Worm (Caenorhabditis elegans): ENCODE data around the gene klp-18.
A peak's percentile ranks its signal among the peaks of the same experiment; 100 is the strongest.

The klp-18 gene

ce11 chrIV:7084632-7085160, 44.7 kb downstream of the klp-18 start, which contains the start of gene rps-4 (continued):
- TF ChIP-seq F10B5.3 (tag; optimal IDR thresholded peaks at IDR 0.05) (no peak), php-3 (GFP tag; IDR thresholded peaks at IDR 0.05) (0 out of 2 replicates have a peak, but pooled peaks have one; percentile 42), pha-4 (GFP tag; IDR thresholded peaks at IDR 0.05) (peak; percentile 68), pha-4 (tag; optimal IDR thresholded peaks at IDR 0.05) (peak; percentile 62), unc-39 (tag; optimal IDR thresholded peaks at IDR 0.05) (no peak), lin-39 (tag; optimal IDR thresholded peaks at IDR 0.05) (no peak), saeg-2 (GFP tag; IDR thresholded peaks at IDR 0.05) (no peak), lsy-2 (tag; optimal IDR thresholded peaks at IDR 0.05) (peak in 1 of 2 experiments; percentile 93), ceh-44 (GFP tag; IDR thresholded peaks at IDR 0.05) (0 out of 2 replicates have a peak, but pooled peaks have one; percentile 5), ceh-62 (tag; optimal IDR thresholded peaks at IDR 0.05) (no peak), spr-3 (GFP tag; optimal IDR thresholded peaks at IDR 0.05) (no peak), F26F4.8 (GFP tag; conservative IDR thresholded peaks at IDR 0.05) (no peak), snpc-4 (tag; optimal IDR thresholded peaks at IDR 0.05) (no peak), nhr-41 (GFP tag; IDR thresholded peaks at IDR 0.05) (no peak), daf-19 (GFP tag; conservative IDR thresholded peaks at IDR 0.05) (0 out of 2 replicates have a peak, but pooled peaks have one; percentile 64), gei-8 (GFP tag; optimal IDR thresholded peaks at IDR 0.05) (no peak), lim-7 (GFP tag; IDR thresholded peaks at IDR 0.05) (no peak), nhr-25 (tag; optimal IDR thresholded peaks at IDR 0.05; ENCODE audit: borderline replicate concordance, insufficient read depth) (peak; percentile 43), ceh-32 (tag; optimal IDR thresholded peaks at IDR 0.05; ENCODE audit: poor library complexity) (no peak), mxl-3 (GFP tag; optimal IDR thresholded peaks at IDR 0.05) (peak; percentile 44), lin-15B (tag; optimal IDR thresholded peaks at IDR 0.05) (peak; percentile 74), nhr-102 (tag; optimal IDR thresholded peaks at IDR 0.05) (peak; percentile 61), ctbp-1 (GFP tag; IDR thresholded peaks at IDR 0.05) (no peak)

Measured in whole organism, L4 larva.